Fruit fly (Drosophila melanogaster) whole organism, embryonic: ENCODE measurements around the gene MESK4.
A peak's percentile ranks its signal among the peaks of the same experiment; 100 is the strongest.

Source experiments
- ATbp ChIP-seq: fragments of 200-800 bp; sonication (Bioruptor generic); optimal IDR thresholded peaks from 2 replicates; lab custom pipeline; 2017; ENCODE audit warnings: missing biosample characterization, mild to moderate bottlenecking, missing genetic modification characterization, missing genetic modification reagents
- CG10321 ChIP-seq: fragments of 200-800 bp; sonication (Bioruptor generic); IDR thresholded peaks from 2 replicates; pipeline ENCODE4 v1.3.6; 2022; ENCODE audit warnings: missing biosample characterization, missing genetic modification characterization
- CG12071 ChIP-seq: fragments of 200-800 bp; sonication (Bioruptor generic); optimal IDR thresholded peaks from 3 replicates; lab custom pipeline; 2018; ENCODE audit warnings: missing biosample characterization, mild to moderate bottlenecking, missing genetic modification characterization
- CG12299 ChIP-seq: fragments of 200-800 bp; sonication (Bioruptor generic); optimal IDR thresholded peaks from 2 replicates; lab custom pipeline; 2018; ENCODE audit warnings: missing biosample characterization, mild to moderate bottlenecking, missing genetic modification characterization
- CG13123 ChIP-seq: fragments of 200-800 bp; sonication (Bioruptor generic); optimal IDR thresholded peaks from 2 replicates; lab custom pipeline; 2016; ENCODE audit warnings: missing biosample characterization, missing genetic modification characterization
- CG14667 ChIP-seq: fragments of 200-800 bp; sonication (Bioruptor generic); IDR thresholded peaks from 2 replicates; pipeline ENCODE4 v1.3.6; 2022; ENCODE audit warnings: missing biosample characterization, missing genetic modification characterization
- CG1529 ChIP-seq: fragments of 200-800 bp; sonication (Bioruptor generic); optimal IDR thresholded peaks from 3 replicates; lab custom pipeline; 2018; ENCODE audit warnings: missing biosample characterization, missing genetic modification characterization
- CG15696 ChIP-seq: fragments of 200-800 bp; sonication (Bioruptor generic); optimal IDR thresholded peaks from 2 replicates; lab custom pipeline; 2019; ENCODE audit warnings: missing biosample characterization, mild to moderate bottlenecking, missing genetic modification characterization, moderate library complexity
- CG17361 ChIP-seq: fragments of 200-800 bp; sonication (Bioruptor generic); IDR thresholded peaks from 3 replicates; pipeline ENCODE4 v1.3.6; 2022; ENCODE audit warnings: missing biosample characterization, missing genetic modification characterization
- CG18476 ChIP-seq: fragments of 200-800 bp; sonication (Bioruptor generic); optimal IDR thresholded peaks from 2 replicates; lab custom pipeline; 2016; ENCODE audit warnings: missing biosample characterization, mild to moderate bottlenecking, missing genetic modification characterization
- CG2199 ChIP-seq: fragments of 200-800 bp; sonication (Bioruptor generic); IDR thresholded peaks from 3 replicates; pipeline ENCODE4 v1.3.6; 2022; ENCODE audit warnings: missing biosample characterization, missing genetic modification characterization
- CG3281 ChIP-seq: fragments of 200-800 bp; sonication (Bioruptor generic); optimal IDR thresholded peaks from 3 replicates; lab custom pipeline; 2017; ENCODE audit warnings: missing biosample characterization, mild to moderate bottlenecking, missing genetic modification characterization
- CG33213 ChIP-seq: fragments of 200-800 bp; sonication (Bioruptor generic); optimal IDR thresholded peaks from 3 replicates; lab custom pipeline; 2016; ENCODE audit warnings: missing biosample characterization, missing genetic modification characterization
- CG3407 ChIP-seq: fragments of 200-800 bp; sonication (Bioruptor generic); optimal IDR thresholded peaks from 2 replicates; lab custom pipeline; 2018; ENCODE audit warnings: missing biosample characterization, mild to moderate bottlenecking, missing genetic modification characterization
- CG3726 ChIP-seq: fragments of 200-800 bp; sonication (Bioruptor generic); IDR thresholded peaks from 3 replicates; pipeline ENCODE4, ENCODE4 v1.3.6; 2022; ENCODE audit warnings: missing biosample characterization, missing genetic modification characterization
- CG3838 ChIP-seq: fragments of 200-800 bp; sonication (Bioruptor generic); optimal IDR thresholded peaks from 3 replicates; lab custom pipeline; 2016; ENCODE audit warnings: missing biosample characterization, missing genetic modification characterization
- CG3995 ChIP-seq: fragments of 200-800 bp; sonication (Bioruptor generic); optimal IDR thresholded peaks from 3 replicates; lab custom pipeline; 2016; ENCODE audit warnings: missing biosample characterization, missing genetic modification characterization
- CG5245 ChIP-seq: fragments of 200-800 bp; sonication (Bioruptor generic); optimal IDR thresholded peaks from 3 replicates; lab custom pipeline; 2016; ENCODE audit warnings: missing biosample characterization, missing genetic modification characterization
- CG7271 ChIP-seq: fragments of 200-800 bp; sonication (Bioruptor generic); optimal IDR thresholded peaks from 2 replicates; lab custom pipeline; 2018; ENCODE audit warnings: missing biosample characterization, mild to moderate bottlenecking, missing genetic modification characterization, moderate library complexity
- CG7839 ChIP-seq: fragments of 200-800 bp; sonication (Bioruptor generic); optimal IDR thresholded peaks from 3 replicates; lab custom pipeline; 2018; ENCODE audit warnings: missing biosample characterization, mild to moderate bottlenecking, missing genetic modification characterization, moderate library complexity
- CG8281 ChIP-seq: fragments of 200-800 bp; sonication (Bioruptor generic); optimal IDR thresholded peaks from 2 replicates; lab custom pipeline; 2018; ENCODE audit warnings: missing biosample characterization, mild to moderate bottlenecking, missing genetic modification characterization, moderate library complexity
- Camta ChIP-seq: fragments of 200-800 bp; sonication (Bioruptor generic); optimal IDR thresholded peaks from 2 replicates; lab custom pipeline; 2016; ENCODE audit warnings: missing biosample characterization, missing genetic modification characterization
- D ChIP-seq, 2 experiments: fragments of 200-800 bp in 1 of 2; fragments of >200 bp in 1 of 2; sonication (Bioruptor generic) in 1 of 2; optimal IDR thresholded peaks; 2 replicates in 1 of 2; 3 replicates in 1 of 2; lab custom pipeline; 2017; ENCODE audit warnings: mild to moderate bottlenecking in 1 of 2, missing biosample characterization in 1 of 2, missing genetic modification characterization in 1 of 2, missing genetic modification reagents in 1 of 2
- Dip2 ChIP-seq: fragments of 200-800 bp; sonication (Bioruptor generic); IDR thresholded peaks from 2 replicates; pipeline ENCODE4 v1.3.6; 2022; ENCODE audit warnings: missing biosample characterization, missing genetic modification characterization
- Drgx ChIP-seq: fragments of 200-800 bp; sonication (Bioruptor generic); IDR thresholded peaks from 2 replicates; pipeline ENCODE4 v1.3.6; 2022; ENCODE audit warnings: missing biosample characterization, missing genetic modification characterization
- HLH3B ChIP-seq: fragments of 200-800 bp; sonication (Bioruptor generic); IDR thresholded peaks from 2 replicates; pipeline ENCODE4 v1.3.6; 2022; ENCODE audit warnings: missing biosample characterization, missing genetic modification characterization
- HLH4C ChIP-seq: fragments of 200-800 bp; sonication (Bioruptor generic); IDR thresholded peaks from 3 replicates; pipeline ENCODE4 v1.3.6; 2022; ENCODE audit warnings: missing biosample characterization, missing genetic modification characterization; ENCODE audit not compliant: partially characterized antibody
- Hand ChIP-seq: fragments of 200-800 bp; sonication (Bioruptor generic); optimal IDR thresholded peaks from 2 replicates; lab custom pipeline; 2017; ENCODE audit warnings: mild to moderate bottlenecking, missing biosample characterization, missing genetic modification reagents, missing genetic modification characterization
- Lpt ChIP-seq: fragments of >200 bp; optimal IDR thresholded peaks from 2 replicates; lab custom pipeline; 2018; ENCODE audit warnings: missing biosample characterization, missing genetic modification characterization
- Oli ChIP-seq: fragments of 200-800 bp; sonication (Bioruptor generic); optimal IDR thresholded peaks from 2 replicates; lab custom pipeline; 2018; ENCODE audit warnings: missing biosample characterization, mild to moderate bottlenecking, missing genetic modification characterization, moderate library complexity
- Tbp ChIP-seq: fragments of >200 bp; optimal IDR thresholded peaks from 2 replicates; lab custom pipeline; 2018; ENCODE audit warnings: missing biosample characterization, missing genetic modification characterization
- al ChIP-seq: fragments of 200-800 bp; sonication (Bioruptor generic); IDR thresholded peaks from 2 replicates; pipeline ENCODE4 v1.3.6; 2022; ENCODE audit warnings: missing biosample characterization, missing genetic modification characterization
- ara ChIP-seq: fragments of 200-800 bp; sonication (Bioruptor generic); IDR thresholded peaks from 2 replicates; pipeline ENCODE4 v1.3.6; 2022; ENCODE audit warnings: missing biosample characterization, missing genetic modification characterization
- caup ChIP-seq: fragments of 200-800 bp; sonication (Bioruptor generic); optimal IDR thresholded peaks from 3 replicates; lab custom pipeline; 2017; ENCODE audit warnings: missing biosample characterization, mild to moderate bottlenecking, missing genetic modification characterization, moderate library complexity; ENCODE audit not compliant: severe bottlenecking
- crol ChIP-seq: fragments of 200-800 bp; sonication (Bioruptor generic); IDR thresholded peaks from 2 replicates; pipeline ENCODE4 v1.3.6; 2022; ENCODE audit warnings: missing biosample characterization, missing genetic modification characterization
- ems ChIP-seq: fragments of 200-800 bp; sonication (Bioruptor generic); optimal IDR thresholded peaks from 3 replicates; lab custom pipeline; 2016; ENCODE audit warnings: missing biosample characterization, missing genetic modification characterization
- jigr1 ChIP-seq: fragments of 200-800 bp; sonication (Bioruptor generic); IDR thresholded peaks from 3 replicates; pipeline ENCODE4 v1.3.6; 2022; ENCODE audit warnings: missing biosample characterization, missing genetic modification characterization
- lov ChIP-seq, 2 experiments: fragments of 200-800 bp in 1 of 2; fragments of >200 bp in 1 of 2; sonication (Bioruptor generic) in 1 of 2; IDR thresholded peaks in 1 of 2; optimal IDR thresholded peaks in 1 of 2; 2 replicates in 1 of 2; 3 replicates in 1 of 2; pipeline versions ENCODE4 v1.3.6 to Lab custom; 2017 to 2022; ENCODE audit warnings: missing biosample characterization in 1 of 2, missing genetic modification characterization in 1 of 2
- nerfin-2 ChIP-seq: fragments of 200-800 bp; sonication (Bioruptor generic); IDR thresholded peaks from 2 replicates; pipeline ENCODE4 v1.3.6; 2022; ENCODE audit warnings: missing biosample characterization, missing genetic modification characterization; ENCODE audit not compliant: partially characterized antibody
- onecut ChIP-seq: fragments of 200-800 bp; sonication (Bioruptor generic); IDR thresholded peaks from 2 replicates; pipeline ENCODE4 v1.3.6; 2022; ENCODE audit warnings: missing biosample characterization, missing genetic modification characterization
- p53 ChIP-seq: fragments of 200-800 bp; sonication (Bioruptor generic); optimal IDR thresholded peaks from 2 replicates; lab custom pipeline; 2016; ENCODE audit warnings: missing biosample characterization, missing genetic modification characterization
- pita ChIP-seq: fragments of 200-800 bp; sonication (Bioruptor generic); optimal IDR thresholded peaks from 2 replicates; lab custom pipeline; 2017; ENCODE audit warnings: missing biosample characterization, mild to moderate bottlenecking, missing genetic modification characterization
- psq ChIP-seq: fragments of 200-800 bp; sonication (Bioruptor generic); optimal IDR thresholded peaks from 2 replicates; lab custom pipeline; 2017; ENCODE audit warnings: missing biosample characterization, missing genetic modification characterization
- salm ChIP-seq: fragments of 200-800 bp; sonication (Bioruptor generic); optimal IDR thresholded peaks from 2 replicates; lab custom pipeline; 2018; ENCODE audit warnings: missing biosample characterization, mild to moderate bottlenecking, missing genetic modification characterization
- tgo ChIP-seq: fragments of 200-800 bp; sonication (Bioruptor generic); IDR thresholded peaks from 3 replicates; pipeline ENCODE4 v1.3.6; 2022; ENCODE audit warnings: missing biosample characterization, missing genetic modification characterization
- tin ChIP-seq: fragments of 200-800 bp; sonication (Bioruptor generic); optimal IDR thresholded peaks from 3 replicates; lab custom pipeline; 2016; ENCODE audit warnings: missing biosample characterization, missing genetic modification characterization
- tll ChIP-seq, 2 experiments: fragments of 200-800 bp in 1 of 2; fragments of >200 bp in 1 of 2; sonication (Bioruptor generic) in 1 of 2; optimal IDR thresholded peaks; 2 replicates each; lab custom pipeline; 2017 to 2019; ENCODE audit warnings: missing biosample characterization in 2 of 2, missing genetic modification characterization in 2 of 2, mild to moderate bottlenecking in 1 of 2, moderate library complexity in 1 of 2
- yki ChIP-seq: fragments of >200 bp; optimal IDR thresholded peaks from 3 replicates; lab custom pipeline; 2018
- z ChIP-seq: fragments of 200-800 bp; sonication (Bioruptor generic); IDR thresholded peaks from 3 replicates; pipeline ENCODE4 v1.3.6; 2022; ENCODE audit warnings: missing biosample characterization, missing genetic modification characterization
- zen ChIP-seq: fragments of 200-800 bp; sonication (Bioruptor generic); optimal IDR thresholded peaks from 3 replicates; lab custom pipeline; 2018; ENCODE audit warnings: missing biosample characterization, mild to moderate bottlenecking, missing genetic modification characterization, moderate library complexity

Gene MESK4

DNA sequence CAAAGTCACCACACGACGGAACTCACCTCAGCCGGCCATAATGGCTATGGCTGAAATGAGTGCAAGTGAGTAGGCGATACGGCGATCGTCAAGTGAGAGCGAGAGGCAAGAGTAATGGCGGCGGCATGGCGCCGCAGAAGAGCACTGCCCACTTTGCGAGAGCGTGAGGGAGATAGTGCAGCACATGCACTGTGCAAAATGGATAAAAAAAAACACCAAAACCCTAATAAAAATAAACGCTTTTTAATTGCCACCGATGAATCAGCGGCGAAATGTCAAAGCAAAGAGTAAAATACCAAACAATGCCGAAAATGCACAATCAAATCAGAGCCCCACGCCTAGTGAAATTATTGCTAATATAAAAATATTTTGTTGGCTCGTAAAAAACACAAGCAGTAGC is 39.9 kb upstream of the MESK4 start (continued):
- TF ChIP-seq CG3407 (no peak), salm (tag; lab: Kevin White, UChicago) (no peak), tgo (GFP tag; lab: Robert Waterston, UW) (peak; percentile 31; the same call in 1 of the 3 replicates), z (GFP tag; lab: Robert Waterston, UW) (peak; percentile 59; the same call in 1 of the 3 replicates), ara (peak; percentile 67; the same call in 1 of the 2 replicates), CG14667 (GFP tag; lab: Robert Waterston, UW) (0 out of 2 replicates have a peak, but pooled peaks have one; percentile 19), yki (lab: Kevin White, UChicago) (no peak), tin (GFP tag; lab: Kevin White, UChicago) (no peak), caup (GFP tag; lab: Kevin White, UChicago) (no peak), CG3281 (no peak), Dip2 (GFP tag; lab: Robert Waterston, UW) (no peak), Hand (GFP tag; lab: Kevin White, UChicago) (no peak), Drgx (GFP tag; lab: Robert Waterston, UW) (peak; percentile 58), Tbp (GFP tag; lab: Kevin White, UChicago) (no peak), psq (GFP tag; lab: Kevin White, UChicago) (no peak), CG12071 (GFP tag; lab: Kevin White, UChicago) (no peak), CG2199 (GFP tag; lab: Robert Waterston, UW) (no peak), tll (GFP tag; optimal IDR thresholded peaks at IDR 0.05; lab: Kevin White, UChicago) (peak in 1 of 2 experiments; percentile 32), al (GFP tag; lab: Robert Waterston, UW) (no peak), HLH4C (GFP tag; lab: Robert Waterston, UW) (0 out of 3 replicates have a peak, but pooled peaks have one; percentile 34), zen (tag; lab: Kevin White, UChicago) (peak; percentile 74), HLH3B (GFP tag; lab: Robert Waterston, UW) (0 out of 2 replicates have a peak, but pooled peaks have one; percentile 19), onecut (GFP tag; lab: Robert Waterston, UW) (no peak), crol (GFP tag; lab: Robert Waterston, UW) (peak; percentile 39; the same call in 1 of the 2 replicates), CG7839 (tag; lab: Kevin White, UChicago) (no peak), Lpt (GFP tag; lab: Kevin White, UChicago) (no peak), lov (optimal IDR thresholded peaks at IDR 0.05; lab: Kevin White, UChicago) (no peak), lov (GFP tag; IDR thresholded peaks at IDR 0.05; lab: Robert Waterston, UW) (0 out of 3 replicates have a peak, but pooled peaks have one; percentile 26), CG3838 (GFP tag; lab: Kevin White, UChicago) (no peak), D (optimal IDR thresholded peaks at IDR 0.05; lab: Kevin White, UChicago) (no peak), D (GFP tag; optimal IDR thresholded peaks at IDR 0.05; lab: Kevin White, UChicago) (no peak), CG3995 (no peak), CG17361 (GFP tag; lab: Robert Waterston, UW) (no peak), CG12299 (tag; lab: Kevin White, UChicago) (no peak), p53 (GFP tag; lab: Kevin White, UChicago) (no peak), nerfin-2 (GFP tag; lab: Robert Waterston, UW) (no peak), CG1529 (GFP tag; lab: Kevin White, UChicago) (no peak), jigr1 (GFP tag; lab: Robert Waterston, UW) (no peak), ems (GFP tag; lab: Kevin White, UChicago) (no peak), CG15696 (no peak), CG7271 (no peak), Camta (no peak), CG8281 (no peak), ATbp (GFP tag; lab: Kevin White, UChicago) (no peak), CG13123 (no peak), Oli (tag; lab: Kevin White, UChicago) (no peak), CG33213 (GFP tag; lab: Kevin White, UChicago) (no peak), CG5245 (GFP tag; lab: Kevin White, UChicago) (no peak), CG10321 (peak; percentile 97), CG3726 (no peak), pita (GFP tag; lab: Kevin White, UChicago) (no peak), CG18476 (GFP tag; lab: Kevin White, UChicago) (no peak)
